Worm (Caenorhabditis elegans): Measurements from ENCODE around the gene C49F8.1.

C49F8.1 gene

DNA sequence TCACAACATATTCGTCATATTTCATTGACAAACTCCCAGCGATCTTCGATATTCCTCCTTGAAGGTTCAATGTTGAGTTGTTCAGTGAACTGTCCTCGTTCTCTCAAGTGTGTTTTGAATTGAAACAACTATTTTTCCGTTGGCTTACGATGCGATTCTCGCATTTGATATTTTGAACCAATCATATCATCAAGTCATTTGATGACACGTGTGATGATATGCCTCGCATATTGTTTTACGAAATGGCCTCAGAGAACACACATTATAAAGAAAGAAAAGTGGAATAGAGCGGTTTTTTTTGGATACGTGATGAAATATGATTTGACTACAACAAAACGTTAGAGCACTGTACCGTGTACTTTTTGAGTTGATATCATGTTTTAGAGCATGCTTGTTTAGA lies 16.4 kb downstream of the C49F8.1 start (continued):
- TF ChIP-seq R02D3.7 (tag; optimal IDR thresholded peaks at IDR 0.05) (no peak), unc-39 (tag; optimal IDR thresholded peaks at IDR 0.05) (no peak), C34F6.9 (tag; optimal IDR thresholded peaks at IDR 0.05) (peak; percentile 55), ZK546.5 (tag; optimal IDR thresholded peaks at IDR 0.05) (no peak), crh-2 (tag; optimal IDR thresholded peaks at IDR 0.05) (peak; percentile 93), nhr-23 (tag; optimal IDR thresholded peaks at IDR 0.05) (no peak), unc-62 (GFP tag; optimal IDR thresholded peaks at IDR 0.05) (no peak), mab-5 (tag; optimal IDR thresholded peaks at IDR 0.05) (no peak), sma-3 (GFP tag; optimal IDR thresholded peaks at IDR 0.05) (peak; percentile 86), gmeb-1 (tag; optimal IDR thresholded peaks at IDR 0.05) (peak; percentile 51), blmp-1 (tag; optimal IDR thresholded peaks at IDR 0.05; ENCODE audit: insufficient read depth) (peak; percentile 72), nhr-77 (tag; optimal IDR thresholded peaks at IDR 0.05) (no peak), nhr-25 (tag; optimal IDR thresholded peaks at IDR 0.05) (no peak), mbf-1 (tag; optimal IDR thresholded peaks at IDR 0.05) (no peak), ztf-1 (GFP tag; conservative IDR thresholded peaks at IDR 0.05) (no peak), sem-4 (tag; optimal IDR thresholded peaks at IDR 0.05) (no peak)

DNA sequence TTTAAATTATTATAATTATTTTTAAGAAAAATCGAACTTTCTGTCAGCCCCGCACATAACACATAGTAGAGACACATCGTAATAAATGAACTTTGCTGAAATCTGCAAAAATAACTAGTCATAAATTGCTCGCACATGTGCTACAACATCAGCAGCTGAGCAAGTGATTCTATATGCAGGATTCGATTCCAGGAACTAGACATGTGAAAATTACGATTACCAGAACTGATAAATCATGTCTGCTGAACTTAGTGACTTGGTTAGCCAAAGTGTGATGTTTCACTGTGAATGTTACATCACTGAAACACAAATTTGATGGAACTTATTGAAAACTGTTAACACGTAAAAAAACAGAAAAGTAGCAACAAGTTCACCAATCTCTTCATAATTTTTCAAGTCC lies 17.5 kb downstream of the C49F8.1 start:
- TF ChIP-seq nhr-21 (tag; optimal IDR thresholded peaks at IDR 0.05) (no peak), sma-9 (GFP tag; optimal IDR thresholded peaks at IDR 0.05) (peak; percentile 8), sma-9 (tag; optimal IDR thresholded peaks at IDR 0.05) (no peak)

DNA sequence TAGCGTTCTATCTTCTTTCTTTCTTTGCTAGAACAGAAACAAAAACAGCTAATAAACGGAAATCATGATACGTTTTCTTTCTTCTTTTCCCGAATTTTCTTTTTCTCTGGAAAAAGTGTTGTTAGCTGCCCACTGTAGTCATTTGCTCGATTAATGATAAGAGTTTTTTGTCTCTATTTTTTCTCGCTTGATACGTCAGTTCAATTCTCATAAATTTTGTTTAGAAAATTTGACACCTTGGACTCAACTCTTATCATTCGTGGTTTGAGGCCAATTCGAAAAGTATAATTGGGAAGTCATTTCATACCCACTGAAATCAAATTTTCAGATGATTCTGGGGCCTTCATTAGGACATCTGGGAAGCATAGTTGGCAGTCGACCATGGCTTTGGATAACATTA lies 22.9 kb downstream of the C49F8.1 start:
- TF ChIP-seq fos-1 (tag; optimal IDR thresholded peaks at IDR 0.05) (peak; percentile 27), alr-1 (tag; optimal IDR thresholded peaks at IDR 0.05) (no peak), ceh-16 (tag; optimal IDR thresholded peaks at IDR 0.05) (no peak), unc-62 (GFP tag; optimal IDR thresholded peaks at IDR 0.05) (no peak), ZK546.5 (tag; optimal IDR thresholded peaks at IDR 0.05) (no peak), snpc-4 (tag; optimal IDR thresholded peaks at IDR 0.05) (no peak)

DNA sequence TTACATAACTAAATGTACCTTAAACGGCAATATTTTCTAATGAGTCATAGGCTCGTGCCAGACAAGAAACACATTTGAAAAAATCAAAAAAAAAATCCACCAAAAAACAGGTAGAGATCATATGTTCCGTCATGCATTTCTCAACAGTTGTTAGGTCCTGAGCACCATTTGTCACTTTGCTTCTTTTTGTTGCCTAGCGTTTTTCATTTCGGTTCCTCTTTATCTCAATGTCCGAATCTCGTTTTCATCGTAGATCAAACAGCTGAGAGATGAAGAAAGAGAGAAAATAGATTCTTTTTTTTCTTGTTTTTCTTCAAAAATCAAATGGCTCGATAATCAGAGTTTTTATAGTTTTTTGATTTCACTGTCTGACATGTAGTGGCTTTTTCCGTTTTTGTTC lies 23.8 kb downstream of the C49F8.1 start:
- TF ChIP-seq elt-3 (tag; optimal IDR thresholded peaks at IDR 0.05) (no peak), C34F6.9 (tag; optimal IDR thresholded peaks at IDR 0.05) (peak; percentile 35), lin-39 (tag; optimal IDR thresholded peaks at IDR 0.05) (no peak), alr-1 (tag; optimal IDR thresholded peaks at IDR 0.05) (no peak), unc-62 (GFP tag; optimal IDR thresholded peaks at IDR 0.05) (no peak), blmp-1 (tag; optimal IDR thresholded peaks at IDR 0.05; ENCODE audit: insufficient read depth) (no peak), lsy-2 (tag; optimal IDR thresholded peaks at IDR 0.05) (peak in 1 of 2 experiments; percentile 45), sma-9 (GFP tag; optimal IDR thresholded peaks at IDR 0.05) (peak; percentile 77), sma-9 (tag; optimal IDR thresholded peaks at IDR 0.05) (no peak), nhr-129 (tag; optimal IDR thresholded peaks at IDR 0.05) (peak; percentile 69), F13H6.1 (tag; optimal IDR thresholded peaks at IDR 0.05) (peak; percentile 73), sem-4 (tag; optimal IDR thresholded peaks at IDR 0.05) (peak; percentile 29)

DNA sequence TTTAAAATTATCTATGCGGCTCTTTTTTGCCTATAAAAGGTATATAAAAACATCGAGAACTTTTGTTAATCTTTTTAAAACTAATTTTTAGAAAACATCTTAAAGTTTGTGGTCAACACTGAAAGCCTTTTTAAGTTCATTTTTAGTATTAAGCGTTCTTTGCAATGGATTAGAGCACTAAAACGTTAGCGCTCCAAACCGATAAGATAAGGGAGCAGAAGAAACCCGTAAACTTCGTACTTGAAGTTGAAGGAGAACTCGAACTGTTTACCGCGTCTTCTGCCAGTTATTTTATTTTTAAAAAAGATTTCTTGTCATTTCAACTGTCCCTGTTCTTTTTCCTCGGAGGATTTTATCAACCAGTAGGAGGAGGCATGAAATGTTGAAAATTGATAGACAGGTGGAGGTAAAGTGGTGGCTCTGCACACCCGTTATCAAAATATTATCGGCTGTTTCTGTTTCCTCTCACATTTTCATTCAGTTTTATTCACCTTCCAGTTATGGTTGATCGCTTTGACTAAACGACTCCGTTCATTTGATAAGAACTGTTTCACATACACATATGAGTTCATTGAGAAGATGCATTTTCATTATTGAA lies 25.7 kb downstream of the C49F8.1 start:
- no peak for TF ChIP-seq nhr-237 (tag; optimal IDR thresholded peaks at IDR 0.05)
- TF ChIP-seq fos-1 (tag; optimal IDR thresholded peaks at IDR 0.05): peak; percentile 28

DNA sequence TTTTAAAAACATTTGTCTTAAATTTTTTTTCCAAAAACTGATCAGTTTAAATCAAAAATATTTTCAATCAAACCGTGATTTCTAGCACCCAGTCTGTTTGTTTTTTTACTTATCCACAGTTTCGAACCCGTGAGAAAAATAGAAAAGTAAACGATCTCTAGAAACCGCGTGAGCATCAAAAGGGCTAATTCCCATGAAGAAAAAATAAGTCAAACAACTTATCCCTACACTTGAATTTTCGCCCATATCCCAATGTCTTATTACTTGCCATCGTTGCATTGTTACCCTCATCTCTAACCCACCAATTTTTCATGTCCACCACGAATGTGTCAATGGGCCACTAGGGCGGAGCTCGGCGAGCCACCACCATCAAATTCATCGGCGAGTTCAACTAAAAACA lies 27.1 kb downstream of the C49F8.1 start, which contains the start of gene ptr-24:
Gene ptr-24 (plus strand): TSS at position 301 of the 400 bp plus-strand sequence.
- no peak for TF ChIP-seq ceh-16 (tag; optimal IDR thresholded peaks at IDR 0.05)
- TF ChIP-seq skn-1 (tag; optimal IDR thresholded peaks at IDR 0.05): no peak
- TF ChIP-seq sma-3 (GFP tag; optimal IDR thresholded peaks at IDR 0.05): no peak
- no peak for TF ChIP-seq F13H6.1 (tag; optimal IDR thresholded peaks at IDR 0.05)
- no peak for TF ChIP-seq nhr-11 (tag; optimal IDR thresholded peaks at IDR 0.05)
- TF ChIP-seq elt-3 (tag; optimal IDR thresholded peaks at IDR 0.05): no peak
- no peak for TF ChIP-seq sma-9 (GFP tag; optimal IDR thresholded peaks at IDR 0.05)
- no peak for TF ChIP-seq sma-9 (tag; optimal IDR thresholded peaks at IDR 0.05)
- TF ChIP-seq aly-2 (tag; optimal IDR thresholded peaks at IDR 0.05): no peak
- no peak for TF ChIP-seq nhr-10 (tag; optimal IDR thresholded peaks at IDR 0.05)
- TF ChIP-seq sem-4 (tag; optimal IDR thresholded peaks at IDR 0.05): no peak
- TF ChIP-seq R02D3.7 (tag; optimal IDR thresholded peaks at IDR 0.05): no peak
- no peak for TF ChIP-seq elt-1 (tag; optimal IDR thresholded peaks at IDR 0.05)
- no peak for TF ChIP-seq nhr-21 (tag; optimal IDR thresholded peaks at IDR 0.05)
- no peak for TF ChIP-seq mdl-1 (tag; optimal IDR thresholded peaks at IDR 0.05)
- TF ChIP-seq nhr-23 (tag; optimal IDR thresholded peaks at IDR 0.05): no peak
- no peak for TF ChIP-seq nhr-237 (tag; optimal IDR thresholded peaks at IDR 0.05)
- no peak for TF ChIP-seq nhr-25 (tag; optimal IDR thresholded peaks at IDR 0.05)
- TF ChIP-seq gmeb-1 (tag; optimal IDR thresholded peaks at IDR 0.05): no peak
- no peak for TF ChIP-seq egl-27 (tag; optimal IDR thresholded peaks at IDR 0.05)
- no peak for TF ChIP-seq ama-1 (optimal IDR thresholded peaks at IDR 0.05)
